Worm (Caenorhabditis elegans): ENCODE measurements around the gene dmsr-8.

Gene dmsr-8

ce11 chrV:10535325-10535724 lies 21.2 kb upstream of the dmsr-8 start:
- no peak for TF ChIP-seq ZK546.5 (tag; optimal IDR thresholded peaks at IDR 0.05)
- no peak for TF ChIP-seq nhr-6 (tag; optimal IDR thresholded peaks at IDR 0.05)
- TF ChIP-seq ceh-16 (tag; optimal IDR thresholded peaks at IDR 0.05) = no peak
- no peak for TF ChIP-seq dmd-4 (tag; optimal IDR thresholded peaks at IDR 0.05)
- TF ChIP-seq nhr-23 (tag; optimal IDR thresholded peaks at IDR 0.05) = no peak
- TF ChIP-seq snpc-4 (tag; optimal IDR thresholded peaks at IDR 0.05) = no peak
- TF ChIP-seq crh-2 (tag; optimal IDR thresholded peaks at IDR 0.05) = peak; percentile 33
- peak; percentile 30 for TF ChIP-seq ztf-4 (tag; optimal IDR thresholded peaks at IDR 0.05)
- TF ChIP-seq gmeb-1 (tag; optimal IDR thresholded peaks at IDR 0.05) = no peak
- no peak for TF ChIP-seq R02D3.7 (tag; optimal IDR thresholded peaks at IDR 0.05)
- TF ChIP-seq ama-1 (optimal IDR thresholded peaks at IDR 0.05) = peak; percentile 62
- TF ChIP-seq skn-1 (tag; optimal IDR thresholded peaks at IDR 0.05) = peak; percentile 27
- TF ChIP-seq zag-1 (tag; optimal IDR thresholded peaks at IDR 0.05) = no peak
- no peak for TF ChIP-seq lin-39 (tag; optimal IDR thresholded peaks at IDR 0.05)
- TF ChIP-seq ztf-1 (GFP tag; conservative IDR thresholded peaks at IDR 0.05) = no peak
- TF ChIP-seq ztf-11 (tag; optimal IDR thresholded peaks at IDR 0.05) = no peak
- no peak for TF ChIP-seq sem-4 (tag; optimal IDR thresholded peaks at IDR 0.05)
- no peak for TF ChIP-seq blmp-1 (tag; optimal IDR thresholded peaks at IDR 0.05; ENCODE audit: insufficient read depth)
- TF ChIP-seq nhr-237 (tag; optimal IDR thresholded peaks at IDR 0.05) = no peak
- no peak for TF ChIP-seq alr-1 (tag; optimal IDR thresholded peaks at IDR 0.05)
- TF ChIP-seq unc-55 (GFP tag; optimal IDR thresholded peaks at IDR 0.05) = peak; percentile 6
- TF ChIP-seq unc-39 (tag; optimal IDR thresholded peaks at IDR 0.05) = no peak
- no peak for TF ChIP-seq elt-1 (tag; optimal IDR thresholded peaks at IDR 0.05)
- TF ChIP-seq F13H6.1 (tag; optimal IDR thresholded peaks at IDR 0.05) = peak; percentile 28
- no peak for TF ChIP-seq nhr-10 (tag; optimal IDR thresholded peaks at IDR 0.05)
- no peak for TF ChIP-seq nhr-11 (tag; optimal IDR thresholded peaks at IDR 0.05)
- TF ChIP-seq ceh-82 (tag; optimal IDR thresholded peaks at IDR 0.05) = no peak
- TF ChIP-seq mbf-1 (tag; optimal IDR thresholded peaks at IDR 0.05) = no peak
- no peak for TF ChIP-seq elt-3 (tag; optimal IDR thresholded peaks at IDR 0.05)
- TF ChIP-seq Y55F3AM.14 (GFP tag; optimal IDR thresholded peaks at IDR 0.05) = no peak
- TF ChIP-seq nhr-12 (tag; optimal IDR thresholded peaks at IDR 0.05) = no peak
- TF ChIP-seq C34F6.9 (tag; optimal IDR thresholded peaks at IDR 0.05) = peak; percentile 41
- no peak for TF ChIP-seq unc-62 (GFP tag; optimal IDR thresholded peaks at IDR 0.05)
- peak in 1 of 2 experiments; percentile 12 for TF ChIP-seq mdl-1 (tag; optimal IDR thresholded peaks at IDR 0.05)
- TF ChIP-seq nhr-129 (tag; optimal IDR thresholded peaks at IDR 0.05) = peak; percentile 41
- TF ChIP-seq nhr-25 (tag; optimal IDR thresholded peaks at IDR 0.05) = peak; percentile 6
- peak; percentile 28 for TF ChIP-seq lin-13 (GFP tag; optimal IDR thresholded peaks at IDR 0.05)
- peak; percentile 53 for TF ChIP-seq fos-1 (tag; optimal IDR thresholded peaks at IDR 0.05)
- no peak for TF ChIP-seq lin-11 (tag; optimal IDR thresholded peaks at IDR 0.05)
- no peak for TF ChIP-seq nhr-21 (tag; optimal IDR thresholded peaks at IDR 0.05)
- no peak for TF ChIP-seq peb-1 (tag; optimal IDR thresholded peaks at IDR 0.05)
- TF ChIP-seq lsy-2 (tag; optimal IDR thresholded peaks at IDR 0.05) = peak in 1 of 2 experiments; percentile 10

ce11 chrV:10532725-10533124 lies 18.6 kb upstream of the dmsr-8 start, which contains the start of gene txt-10:
Gene txt-10 (minus strand): TSS chrV:10532825.
- TF ChIP-seq snpc-4 (tag; optimal IDR thresholded peaks at IDR 0.05) (no peak), ztf-4 (tag; optimal IDR thresholded peaks at IDR 0.05) (no peak), ceh-16 (tag; optimal IDR thresholded peaks at IDR 0.05) (no peak), nhr-129 (tag; optimal IDR thresholded peaks at IDR 0.05) (no peak), unc-62 (GFP tag; optimal IDR thresholded peaks at IDR 0.05) (no peak), nhr-21 (tag; optimal IDR thresholded peaks at IDR 0.05) (no peak), lin-39 (tag; optimal IDR thresholded peaks at IDR 0.05) (no peak), mab-5 (tag; optimal IDR thresholded peaks at IDR 0.05) (no peak), R02D3.7 (tag; optimal IDR thresholded peaks at IDR 0.05) (no peak), mdl-1 (tag; optimal IDR thresholded peaks at IDR 0.05) (no peak), elt-3 (tag; optimal IDR thresholded peaks at IDR 0.05) (no peak), dmd-4 (tag; optimal IDR thresholded peaks at IDR 0.05) (no peak), unc-39 (tag; optimal IDR thresholded peaks at IDR 0.05) (no peak), egl-27 (tag; optimal IDR thresholded peaks at IDR 0.05) (no peak), peb-1 (tag; optimal IDR thresholded peaks at IDR 0.05) (no peak), F13H6.1 (tag; optimal IDR thresholded peaks at IDR 0.05) (no peak), sma-3 (GFP tag; optimal IDR thresholded peaks at IDR 0.05) (no peak), nhr-25 (tag; optimal IDR thresholded peaks at IDR 0.05) (no peak), ztf-1 (GFP tag; conservative IDR thresholded peaks at IDR 0.05) (no peak), alr-1 (tag; optimal IDR thresholded peaks at IDR 0.05) (no peak)
